Worm (Caenorhabditis elegans) whole organism, mixed stage, embryonic: ENCODE measurements around the gene swan-2.

Experiments used
- M03D4.4 ChIP-seq: sonication (generic microtip); optimal IDR thresholded peaks from 2 replicates; lab custom pipeline; 2017; ENCODE audit warnings: mild to moderate bottlenecking, missing genetic modification characterization, missing compliant biosample characterization
- bed-3 ChIP-seq: fragments of 200-800 bp; sonication (Bioruptor generic); optimal IDR thresholded peaks from 3 replicates; lab custom pipeline; 2018; ENCODE audit warnings: mild to moderate bottlenecking, missing genetic modification characterization, moderate library complexity, missing compliant biosample characterization
- blmp-1 ChIP-seq: fragments of 150-350 bp; optimal IDR thresholded peaks from 2 replicates; lab custom pipeline; 2014; ENCODE audit warnings: missing biosample characterization, missing genetic modification characterization
- ceh-39 ChIP-seq: fragments of 150-350 bp; optimal IDR thresholded peaks from 2 replicates; lab custom pipeline; 2014; ENCODE audit warnings: missing biosample characterization, missing genetic modification characterization
- ceh-43 ChIP-seq: fragments of 200-800 bp; sonication (Bioruptor generic); optimal IDR thresholded peaks from 2 replicates; lab custom pipeline; 2018; ENCODE audit warnings: mild to moderate bottlenecking, missing genetic modification characterization, moderate library complexity, missing compliant biosample characterization
- ceh-83 ChIP-seq: fragments of 200-800 bp; sonication (Bioruptor generic); optimal IDR thresholded peaks from 2 replicates; lab custom pipeline; 2018; ENCODE audit warnings: mild to moderate bottlenecking, missing genetic modification characterization, missing compliant biosample characterization
- ces-1 ChIP-seq: fragments of 150-350 bp; optimal IDR thresholded peaks from 2 replicates; lab custom pipeline; 2014; ENCODE audit warnings: missing biosample characterization, missing genetic modification reagents, missing genetic modification characterization
- cnd-1 ChIP-seq: fragments of 200-800 bp; sonication (Bioruptor generic); optimal IDR thresholded peaks from 2 replicates; lab custom pipeline; 2018; ENCODE audit warnings: mild to moderate bottlenecking, missing genetic modification characterization, missing compliant biosample characterization
- drap-1 ChIP-seq: fragments of 200-800 bp; sonication (Bioruptor generic); optimal IDR thresholded peaks from 3 replicates; lab custom pipeline; 2018; ENCODE audit warnings: mild to moderate bottlenecking, missing genetic modification characterization, missing compliant biosample characterization
- elt-3 ChIP-seq: fragments of 150-350 bp; optimal IDR thresholded peaks from 2 replicates; lab custom pipeline; 2014; ENCODE audit warnings: missing biosample characterization, missing genetic modification characterization
- flh-1 ChIP-seq: fragments of 200-800 bp; sonication (Bioruptor generic); optimal IDR thresholded peaks from 2 replicates; lab custom pipeline; 2018; ENCODE audit warnings: mild to moderate bottlenecking, missing genetic modification characterization, moderate library complexity, missing compliant biosample characterization
- ham-2 ChIP-seq: fragments of 200-800 bp; sonication (Bioruptor generic); optimal IDR thresholded peaks from 2 replicates; lab custom pipeline; 2018; ENCODE audit warnings: mild to moderate bottlenecking, missing genetic modification characterization, missing compliant biosample characterization
- hlh-1 ChIP-seq: fragments of 150-350 bp; optimal IDR thresholded peaks from 2 replicates; lab custom pipeline; 2014; ENCODE audit warnings: missing biosample characterization, missing genetic modification reagents, missing genetic modification characterization
- lin-13 ChIP-seq: fragments of 150-350 bp; optimal IDR thresholded peaks from 2 replicates; lab custom pipeline; 2014; ENCODE audit warnings: missing biosample characterization, missing genetic modification characterization
- lin-32 ChIP-seq: fragments of 200-800 bp; sonication (Bioruptor generic); optimal IDR thresholded peaks from 2 replicates; lab custom pipeline; 2018; ENCODE audit warnings: mild to moderate bottlenecking, missing genetic modification characterization, missing compliant biosample characterization
- lsy-2 ChIP-seq: fragments of 150-350 bp; optimal IDR thresholded peaks from 2 replicates; lab custom pipeline; 2014; ENCODE audit warnings: missing biosample characterization, missing genetic modification characterization
- mab-5 ChIP-seq: fragments of 150-350 bp; optimal IDR thresholded peaks from 2 replicates; lab custom pipeline; 2014; ENCODE audit warnings: missing biosample characterization, missing genetic modification characterization
- mep-1 ChIP-seq: fragments of 150-350 bp; optimal IDR thresholded peaks from 2 replicates; lab custom pipeline; 2017; ENCODE audit warnings: missing biosample characterization, missing genetic modification reagents, missing genetic modification characterization, inconsistent platforms
- mls-2 ChIP-seq: sonication (generic microtip); optimal IDR thresholded peaks from 2 replicates; lab custom pipeline; 2016; ENCODE audit warnings: mild to moderate bottlenecking, missing genetic modification characterization, moderate library complexity, missing compliant biosample characterization
- nhr-12 ChIP-seq: fragments of 150-350 bp; optimal IDR thresholded peaks from 2 replicates; lab custom pipeline; 2014; ENCODE audit warnings: missing biosample characterization, missing genetic modification characterization
- nhr-2 ChIP-seq: fragments of 150-350 bp; optimal IDR thresholded peaks from 2 replicates; lab custom pipeline; 2014; ENCODE audit warnings: missing biosample characterization, missing genetic modification characterization
- nhr-237 ChIP-seq: fragments of 150-350 bp; optimal IDR thresholded peaks from 2 replicates; lab custom pipeline; 2014; ENCODE audit warnings: missing biosample characterization, missing genetic modification characterization
- nhr-28 ChIP-seq: fragments of 150-350 bp; optimal IDR thresholded peaks from 2 replicates; lab custom pipeline; 2014; ENCODE audit warnings: missing biosample characterization, missing genetic modification characterization
- nhr-76 ChIP-seq: sonication (generic microtip); optimal IDR thresholded peaks from 2 replicates; lab custom pipeline; 2017; ENCODE audit warnings: missing biosample characterization, missing genetic modification characterization
- pha-4 ChIP-seq: fragments of 150-350 bp; optimal IDR thresholded peaks from 2 replicates; lab custom pipeline; 2018; ENCODE audit warnings: missing biosample characterization, missing genetic modification reagents, missing genetic modification characterization
- sem-2 ChIP-seq: fragments of 200-800 bp; sonication (Bioruptor generic); optimal IDR thresholded peaks from 2 replicates; lab custom pipeline; 2018; ENCODE audit warnings: mild to moderate bottlenecking, missing genetic modification characterization, missing compliant biosample characterization
- snpc-4 ChIP-seq: fragments of 150-350 bp; optimal IDR thresholded peaks from 2 replicates; lab custom pipeline; 2014; ENCODE audit warnings: missing biosample characterization, missing genetic modification characterization
- sptf-1 ChIP-seq: sonication (generic microtip); optimal IDR thresholded peaks from 2 replicates; lab custom pipeline; 2017; ENCODE audit warnings: mild to moderate bottlenecking, missing genetic modification characterization, moderate library complexity, missing compliant biosample characterization
- tbx-8 ChIP-seq: fragments of 200-800 bp; sonication (Bioruptor generic); optimal IDR thresholded peaks from 2 replicates; lab custom pipeline; 2018; ENCODE audit warnings: mild to moderate bottlenecking, missing genetic modification characterization, moderate library complexity, missing compliant biosample characterization
- unc-120 ChIP-seq: sonication (generic microtip); optimal IDR thresholded peaks from 2 replicates; lab custom pipeline; 2017; ENCODE audit warnings: missing genetic modification characterization, missing compliant biosample characterization; ENCODE audit not compliant: poor library complexity, severe bottlenecking
- unc-39 ChIP-seq: fragments of 150-350 bp; optimal IDR thresholded peaks from 2 replicates; lab custom pipeline; 2014; ENCODE audit warnings: missing biosample characterization, missing genetic modification characterization
- unc-62 ChIP-seq: fragments of 150-350 bp; optimal IDR thresholded peaks from 2 replicates; lab custom pipeline; 2014; ENCODE audit warnings: missing biosample characterization, missing genetic modification reagents, missing genetic modification characterization
- zip-8 ChIP-seq: fragments of 150-350 bp; optimal IDR thresholded peaks from 2 replicates; lab custom pipeline; 2014; ENCODE audit warnings: missing biosample characterization, missing genetic modification characterization
- ztf-11 ChIP-seq: fragments of 150-350 bp; optimal IDR thresholded peaks from 2 replicates; lab custom pipeline; 2014; ENCODE audit warnings: missing biosample characterization, missing genetic modification characterization

swan-2 gene

DNA sequence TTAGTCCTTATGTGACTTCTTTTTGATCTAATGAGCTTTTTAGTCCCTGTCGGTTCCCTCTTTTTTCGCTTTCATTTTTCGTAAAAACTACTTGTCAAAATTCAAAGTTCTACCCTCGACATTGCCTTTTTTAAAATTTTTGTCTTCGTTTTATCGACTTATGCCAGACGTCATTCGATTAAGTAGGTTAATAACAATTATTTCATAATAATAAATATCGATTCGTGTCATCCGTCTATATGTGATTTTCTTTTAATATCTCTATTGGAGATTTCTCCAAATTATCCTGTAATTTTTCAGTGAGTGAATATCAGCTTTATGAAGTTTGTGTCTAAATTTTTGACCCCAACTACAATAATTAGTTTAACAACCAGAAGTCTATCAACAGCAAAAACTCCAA lies 18.7 kb upstream of the swan-2 start, which contains the start of gene hpo-31:
hpo-31 (plus strand) TSS at position 301 of the 400 bp plus-strand sequence.
- TF ChIP-seq bed-3 (GFP tag; lab: Kevin White, UChicago) (no peak), ceh-83 (GFP tag; lab: Kevin White, UChicago) (no peak), mab-5 (tag; lab: Kevin White, UChicago) (no peak), pha-4 (no peak), lin-13 (no peak), ham-2 (GFP tag; lab: Kevin White, UChicago) (no peak), mls-2 (tag; lab: Kevin White, UChicago) (no peak), flh-1 (GFP tag; lab: Kevin White, UChicago) (no peak), elt-3 (tag; lab: Kevin White, UChicago) (no peak), tbx-8 (no peak)

- peak; percentile 63 for TF ChIP-seq mep-1 (tag; lab: Kevin White, UChicago)
- no peak for TF ChIP-seq nhr-2 (tag; lab: Kevin White, UChicago)
- peak; percentile 51 for TF ChIP-seq hlh-1 (tag; lab: Kevin White, UChicago)
- TF ChIP-seq cnd-1 (tag; lab: Kevin White, UChicago) = no peak
- TF ChIP-seq pha-4 = peak; percentile 60
- peak; percentile 55 for TF ChIP-seq lin-32 (GFP tag; lab: Kevin White, UChicago)
- TF ChIP-seq lsy-2 (tag; lab: Kevin White, UChicago) = peak; percentile 67
- TF ChIP-seq drap-1 = peak; percentile 23
- peak; percentile 61 for TF ChIP-seq lin-13
- no peak for TF ChIP-seq ham-2 (GFP tag; lab: Kevin White, UChicago)
These were observed 14.8 kb upstream of the swan-2 start, which contains the start of gene sel-10 for ce11 chrV:13818824-13819408. TSS of gene sel-10 (plus strand) at chrV:13819361.

ce11 chrV:13816877-13817276 lies 12.8 kb upstream of the swan-2 start, which contains the start of gene F55B12.2:
TSS of gene F55B12.2 (minus strand) at chrV:13816977.
- TF ChIP-seq tbx-8 = no peak
- TF ChIP-seq cnd-1 (tag; lab: Kevin White, UChicago) = no peak
- TF ChIP-seq zip-8 (tag; lab: Kevin White, UChicago) = no peak
- no peak for TF ChIP-seq lsy-2 (tag; lab: Kevin White, UChicago)
- no peak for TF ChIP-seq nhr-237 (tag; lab: Kevin White, UChicago)
- TF ChIP-seq nhr-28 = no peak
- TF ChIP-seq snpc-4 (tag; lab: Kevin White, UChicago) = no peak
- no peak for TF ChIP-seq ceh-83 (GFP tag; lab: Kevin White, UChicago)
- TF ChIP-seq unc-62 (GFP tag; lab: Kevin White, UChicago) = no peak

- TF ChIP-seq pha-4 (no peak), nhr-76 (no peak), mls-2 (tag; lab: Kevin White, UChicago) (no peak), zip-8 (tag; lab: Kevin White, UChicago) (no peak), flh-1 (GFP tag; lab: Kevin White, UChicago) (no peak), cnd-1 (tag; lab: Kevin White, UChicago) (no peak), hlh-1 (tag; lab: Kevin White, UChicago) (no peak), nhr-12 (tag; lab: Kevin White, UChicago) (no peak), mab-5 (tag; lab: Kevin White, UChicago) (no peak)
- TF ChIP-seq, all 35 proteins: peak for 0
These were observed 8.8 kb upstream of the swan-2 start, which contains the start of gene ceh-24 for ce11 chrV:13812931-13813330. TSS of gene ceh-24 (plus strand) at chrV:13813231.

ce11 chrV:13812330-13812729 lies 8.2 kb upstream of the swan-2 start:
- no peak for TF ChIP-seq M03D4.4 (tag; lab: Kevin White, UChicago)
- TF ChIP-seq unc-120 (tag; lab: Kevin White, UChicago) = no peak
- TF ChIP-seq ces-1 (GFP tag; lab: Kevin White, UChicago) = peak; percentile 89
- TF ChIP-seq ceh-83 (GFP tag; lab: Kevin White, UChicago) = no peak
- no peak for TF ChIP-seq zip-8 (tag; lab: Kevin White, UChicago)
- TF ChIP-seq ceh-43 (GFP tag; lab: Kevin White, UChicago) = no peak

DNA sequence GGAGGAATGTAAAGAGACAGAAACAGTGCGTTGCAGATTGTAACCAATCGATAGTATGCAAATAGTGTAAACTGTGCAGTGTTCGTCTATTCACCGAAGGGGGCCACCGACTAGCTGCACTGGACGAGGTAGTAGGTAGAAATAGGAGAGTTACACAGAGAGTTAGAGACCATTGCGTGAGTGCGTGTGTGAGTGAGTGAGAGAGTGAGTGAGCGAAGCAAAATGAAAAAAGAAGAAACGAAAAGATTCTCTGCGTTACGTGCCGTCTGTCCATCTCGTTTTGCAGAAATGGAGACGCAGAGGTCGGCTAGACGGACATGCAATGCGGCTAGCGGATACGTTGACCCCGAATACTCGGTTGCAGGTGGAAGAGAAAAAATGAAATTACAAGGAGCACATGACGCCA lies 4.4 kb upstream of the swan-2 start:
- TF ChIP-seq ceh-83 (GFP tag; lab: Kevin White, UChicago) (no peak), unc-39 (no peak), unc-120 (tag; lab: Kevin White, UChicago) (peak; percentile 74), snpc-4 (tag; lab: Kevin White, UChicago) (no peak), sptf-1 (tag; lab: Kevin White, UChicago) (peak; percentile 53), mep-1 (tag; lab: Kevin White, UChicago) (peak; percentile 74), cnd-1 (tag; lab: Kevin White, UChicago) (peak; percentile 69), ham-2 (GFP tag; lab: Kevin White, UChicago) (peak; percentile 96), flh-1 (GFP tag; lab: Kevin White, UChicago) (no peak), ceh-39 (tag; lab: Kevin White, UChicago) (peak; percentile 78), lin-32 (GFP tag; lab: Kevin White, UChicago) (no peak), nhr-12 (tag; lab: Kevin White, UChicago) (no peak), zip-8 (tag; lab: Kevin White, UChicago) (peak; percentile 3), mab-5 (tag; lab: Kevin White, UChicago) (no peak), nhr-28 (no peak), lsy-2 (tag; lab: Kevin White, UChicago) (peak; percentile 16), lin-13 (peak; percentile 15), ztf-11 (tag; lab: Kevin White, UChicago) (no peak), sem-2 (GFP tag; lab: Kevin White, UChicago) (no peak), nhr-2 (tag; lab: Kevin White, UChicago) (peak; percentile 76), hlh-1 (tag; lab: Kevin White, UChicago) (peak; percentile 80), unc-62 (GFP tag; lab: Kevin White, UChicago) (peak; percentile 56), blmp-1 (tag; lab: Kevin White, UChicago) (no peak), ces-1 (GFP tag; lab: Kevin White, UChicago) (peak; percentile 43), pha-4 (peak; percentile 64), drap-1 (peak; percentile 9), ceh-43 (GFP tag; lab: Kevin White, UChicago) (no peak), bed-3 (GFP tag; lab: Kevin White, UChicago) (no peak)
